Worm (Caenorhabditis elegans) whole organism, mixed stage, embryonic: ENCODE measurements around the gene rgs-11.

ENCODE experiments used
- ham-2 ChIP-seq: fragments of 200-800 bp; sonication (Bioruptor generic); optimal IDR thresholded peaks from 2 replicates; lab custom pipeline; 2018; ENCODE audit warnings: mild to moderate bottlenecking, missing genetic modification characterization, missing compliant biosample characterization
- lin-13 ChIP-seq: fragments of 150-350 bp; optimal IDR thresholded peaks from 2 replicates; lab custom pipeline; 2014; ENCODE audit warnings: missing biosample characterization, missing genetic modification characterization
- mls-2 ChIP-seq: sonication (generic microtip); optimal IDR thresholded peaks from 2 replicates; lab custom pipeline; 2016; ENCODE audit warnings: mild to moderate bottlenecking, missing genetic modification characterization, moderate library complexity, missing compliant biosample characterization
- nhr-12 ChIP-seq: fragments of 150-350 bp; optimal IDR thresholded peaks from 2 replicates; lab custom pipeline; 2014; ENCODE audit warnings: missing biosample characterization, missing genetic modification characterization
- nhr-28 ChIP-seq: fragments of 150-350 bp; optimal IDR thresholded peaks from 2 replicates; lab custom pipeline; 2014; ENCODE audit warnings: missing biosample characterization, missing genetic modification characterization
- nhr-76 ChIP-seq: sonication (generic microtip); optimal IDR thresholded peaks from 2 replicates; lab custom pipeline; 2017; ENCODE audit warnings: missing biosample characterization, missing genetic modification characterization
- snpc-4 ChIP-seq: fragments of 150-350 bp; optimal IDR thresholded peaks from 2 replicates; lab custom pipeline; 2014; ENCODE audit warnings: missing biosample characterization, missing genetic modification characterization
- tbx-8 ChIP-seq: fragments of 200-800 bp; sonication (Bioruptor generic); optimal IDR thresholded peaks from 2 replicates; lab custom pipeline; 2018; ENCODE audit warnings: mild to moderate bottlenecking, missing genetic modification characterization, moderate library complexity, missing compliant biosample characterization
- ztf-11 ChIP-seq: fragments of 150-350 bp; optimal IDR thresholded peaks from 2 replicates; lab custom pipeline; 2014; ENCODE audit warnings: missing biosample characterization, missing genetic modification characterization

- TF ChIP-seq snpc-4 (no peak), mls-2 (no peak), nhr-76 (tag; lab: Kevin White, UChicago) (no peak), nhr-12 (tag; lab: Kevin White, UChicago) (no peak), ham-2 (GFP tag; lab: Kevin White, UChicago) (no peak), lin-13 (tag; lab: Kevin White, UChicago) (no peak), ztf-11 (tag; lab: Kevin White, UChicago) (no peak), nhr-28 (tag; lab: Kevin White, UChicago) (no peak), tbx-8 (no peak)
Observed at ce11 chrX:14991280-14991679, 26.9 kb downstream of the rgs-11 start, which contains the start of gene iglr-1.
